Fruit fly (Drosophila melanogaster): Measurements from ENCODE around the gene CG11069.

The CG11069 gene

DNA sequence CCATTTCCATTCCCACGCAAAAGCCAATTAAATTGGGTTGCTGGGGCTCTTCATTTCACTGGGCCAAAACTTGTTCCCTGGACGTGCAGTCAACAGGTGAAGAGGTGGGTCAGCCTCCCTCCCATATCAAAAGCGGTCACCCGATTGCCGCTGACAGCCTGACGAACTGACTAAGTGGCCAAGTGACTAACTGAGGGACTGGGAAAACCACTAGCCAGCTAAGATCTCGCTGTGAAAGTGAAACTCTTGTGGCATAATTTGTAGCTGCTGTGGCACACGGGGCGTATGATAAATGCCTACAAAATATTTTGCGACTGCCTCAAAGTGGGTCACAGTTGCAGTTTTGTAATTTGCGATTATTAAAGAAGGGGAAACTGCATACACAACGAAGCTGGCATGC, 6.1 kb upstream of the CG11069 start:
- no peak for TF ChIP-seq CG32264 (GFP tag; optimal IDR thresholded peaks at IDR 0.05)
- no peak for TF ChIP-seq Vsx2 (GFP tag; optimal IDR thresholded peaks at IDR 0.05; ENCODE audit: partially characterized antibody)
- no peak for TF ChIP-seq lola (GFP tag; optimal IDR thresholded peaks at IDR 0.05)
- TF ChIP-seq dl (GFP tag; optimal IDR thresholded peaks at IDR 0.05; ENCODE audit: insufficient read depth in 1 of 2, partially characterized antibody in 2 of 2) = no peak
- no peak for TF ChIP-seq dmrt93B (GFP tag; optimal IDR thresholded peaks at IDR 0.05)
- TF ChIP-seq OdsH (GFP tag; optimal IDR thresholded peaks at IDR 0.05) = no peak
- no peak for TF ChIP-seq dsf (GFP tag; optimal IDR thresholded peaks at IDR 0.05; ENCODE audit: borderline replicate concordance)
- TF ChIP-seq Hnf4 (GFP tag; optimal IDR thresholded peaks at IDR 0.05) = no peak
- TF ChIP-seq Mio (GFP tag; optimal IDR thresholded peaks at IDR 0.05) = no peak
- no peak for TF ChIP-seq Hr78 (GFP tag; optimal IDR thresholded peaks at IDR 0.05)
- no peak for TF ChIP-seq brk (GFP tag; optimal IDR thresholded peaks at IDR 0.05)
- TF ChIP-seq HLH106 (tag; optimal IDR thresholded peaks at IDR 0.05) = no peak
- TF ChIP-seq Jra (GFP tag; optimal IDR thresholded peaks at IDR 0.05) = no peak
- TF ChIP-seq woc (GFP tag; optimal IDR thresholded peaks at IDR 0.05) = no peak
- TF ChIP-seq pan (optimal IDR thresholded peaks at IDR 0.05) = no peak

DNA sequence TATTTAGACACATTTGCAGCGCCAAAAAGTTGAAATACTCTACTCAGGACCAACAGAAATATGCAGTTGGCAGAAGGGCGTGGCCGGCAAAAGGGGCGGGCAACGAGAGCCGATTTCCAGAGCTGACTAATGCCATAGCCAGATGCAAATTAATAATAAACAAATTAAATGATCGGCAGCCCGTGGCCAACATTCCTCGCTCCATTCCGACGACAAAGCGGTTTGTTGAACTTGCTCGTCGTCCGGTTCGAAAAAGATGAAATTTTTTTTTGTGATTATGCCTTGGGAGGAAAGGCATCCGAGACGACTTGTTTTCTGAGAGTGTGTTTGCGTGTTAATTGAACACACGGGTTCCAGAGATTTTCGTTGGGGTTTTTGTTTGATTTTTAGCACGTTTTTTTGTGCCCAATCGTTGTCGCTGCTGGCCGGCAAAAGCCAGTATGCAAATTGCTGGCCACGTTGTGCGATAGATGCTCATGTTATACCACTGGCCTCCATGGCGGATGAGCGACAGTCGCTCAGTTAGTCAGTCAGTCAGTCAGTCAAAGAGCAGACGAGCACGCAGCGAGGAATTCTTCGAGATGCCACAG, 5.1 kb upstream of the CG11069 start:
- TF ChIP-seq Rel (GFP tag; optimal IDR thresholded peaks at IDR 0.05) (no peak), Rel (tag; optimal IDR thresholded peaks at IDR 0.05) (peak; percentile 76), OdsH (GFP tag; optimal IDR thresholded peaks at IDR 0.05) (no peak), Myc (optimal IDR thresholded peaks at IDR 0.05) (no peak), h (GFP tag; optimal IDR thresholded peaks at IDR 0.05) (peak; percentile 54), Dfd (GFP tag; optimal IDR thresholded peaks at IDR 0.05) (no peak), br (GFP tag; optimal IDR thresholded peaks at IDR 0.05) (peak; percentile 10), Vsx2 (GFP tag; optimal IDR thresholded peaks at IDR 0.05; ENCODE audit: partially characterized antibody) (peak; percentile 10), pan (optimal IDR thresholded peaks at IDR 0.05) (no peak)

DNA sequence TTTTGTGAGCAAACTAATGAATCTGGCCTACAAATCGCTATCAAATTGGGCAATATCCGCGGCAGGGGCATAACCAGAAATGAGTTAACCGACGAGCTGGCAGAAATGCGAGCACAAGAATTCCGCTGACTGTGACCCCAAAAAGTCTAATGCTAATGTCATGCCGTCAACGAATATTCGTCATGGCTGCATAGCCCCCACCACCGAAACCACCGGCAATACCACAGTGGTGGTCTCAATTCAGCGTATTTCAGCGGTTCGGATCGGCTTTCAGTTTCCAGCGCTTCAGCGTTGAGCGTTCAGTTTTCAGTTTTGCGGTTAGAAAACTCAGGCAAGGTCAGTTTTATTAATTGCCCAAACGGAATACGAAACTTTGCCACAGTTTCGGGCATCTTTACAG, 4.3 kb upstream of the CG11069 start:
- no peak for TF ChIP-seq Vsx2 (GFP tag; optimal IDR thresholded peaks at IDR 0.05; ENCODE audit: partially characterized antibody)
- TF ChIP-seq HLH106 (tag; optimal IDR thresholded peaks at IDR 0.05) = no peak
- no peak for TF ChIP-seq Abd-B (GFP tag; optimal IDR thresholded peaks at IDR 0.05)
- TF ChIP-seq rgr (GFP tag; optimal IDR thresholded peaks at IDR 0.05) = no peak
- TF ChIP-seq Sp1 (GFP tag; optimal IDR thresholded peaks at IDR 0.05) = no peak
- no peak for TF ChIP-seq Myc (optimal IDR thresholded peaks at IDR 0.05)
- no peak for TF ChIP-seq dsf (GFP tag; optimal IDR thresholded peaks at IDR 0.05; ENCODE audit: borderline replicate concordance)
- TF ChIP-seq foxo (GFP tag; optimal IDR thresholded peaks at IDR 0.05) = no peak
- TF ChIP-seq pan (optimal IDR thresholded peaks at IDR 0.05) = no peak
- no peak for TF ChIP-seq sage (GFP tag; optimal IDR thresholded peaks at IDR 0.05)

DNA sequence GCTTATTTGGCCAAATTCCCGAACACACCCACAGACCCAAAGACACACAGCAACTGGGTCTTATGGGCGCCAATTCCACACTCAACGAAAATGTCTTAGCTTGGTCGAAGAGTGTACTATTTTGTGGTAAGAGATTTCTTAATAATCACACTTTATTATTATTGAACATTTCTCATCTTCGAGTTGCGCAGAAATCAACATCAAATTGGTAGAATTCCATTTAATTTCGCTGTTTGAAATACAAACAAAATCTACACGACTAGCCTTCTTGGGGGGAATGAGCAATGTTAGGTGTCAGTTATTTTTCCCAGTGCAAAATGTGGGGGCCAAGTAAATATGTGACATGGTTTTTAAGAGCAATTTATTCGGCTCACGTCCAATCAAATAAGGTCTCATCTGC, 3.6 kb upstream of the CG11069 start:
- no peak for TF ChIP-seq HLH106 (tag; optimal IDR thresholded peaks at IDR 0.05)
- no peak for TF ChIP-seq dl (GFP tag; optimal IDR thresholded peaks at IDR 0.05; ENCODE audit: insufficient read depth in 1 of 2, partially characterized antibody in 2 of 2)
- TF ChIP-seq OdsH (GFP tag; optimal IDR thresholded peaks at IDR 0.05) = no peak
- TF ChIP-seq CG32264 (GFP tag; optimal IDR thresholded peaks at IDR 0.05) = no peak
- no peak for TF ChIP-seq Myc (optimal IDR thresholded peaks at IDR 0.05)
- TF ChIP-seq CG9705 (GFP tag; optimal IDR thresholded peaks at IDR 0.05) = no peak
- TF ChIP-seq Rel (GFP tag; optimal IDR thresholded peaks at IDR 0.05) = no peak
- TF ChIP-seq Rel (tag; optimal IDR thresholded peaks at IDR 0.05) = no peak
- no peak for TF ChIP-seq Mio (GFP tag; optimal IDR thresholded peaks at IDR 0.05)
- TF ChIP-seq dmrt93B (GFP tag; optimal IDR thresholded peaks at IDR 0.05) = no peak
- TF ChIP-seq sage (GFP tag; optimal IDR thresholded peaks at IDR 0.05) = no peak
- no peak for TF ChIP-seq Jra (GFP tag; optimal IDR thresholded peaks at IDR 0.05)
- no peak for TF ChIP-seq GATAd (GFP tag; optimal IDR thresholded peaks at IDR 0.05)
- TF ChIP-seq fru (GFP tag; optimal IDR thresholded peaks at IDR 0.05) = no peak
- TF ChIP-seq Abd-B (GFP tag; optimal IDR thresholded peaks at IDR 0.05) = no peak
- TF ChIP-seq rgr (GFP tag; optimal IDR thresholded peaks at IDR 0.05) = no peak
- no peak for TF ChIP-seq Hnf4 (GFP tag; optimal IDR thresholded peaks at IDR 0.05)
- no peak for TF ChIP-seq CrebA (GFP tag; optimal IDR thresholded peaks at IDR 0.05; ENCODE audit: borderline replicate concordance)
- TF ChIP-seq Vsx2 (GFP tag; optimal IDR thresholded peaks at IDR 0.05; ENCODE audit: partially characterized antibody) = no peak
- TF ChIP-seq Dfd (GFP tag; optimal IDR thresholded peaks at IDR 0.05) = no peak
- TF ChIP-seq tai (GFP tag; optimal IDR thresholded peaks at IDR 0.05) = no peak
